Fruit fly (Drosophila melanogaster) whole organism, prepupa: Measurements from ENCODE around the gene CG13643.

Experiments
- CG11294 ChIP-seq: fragments of 200-800 bp; sonication (Bioruptor generic); IDR thresholded peaks from 2 replicates; pipeline ENCODE4 v1.3.6; 2022; ENCODE audit warnings: missing biosample characterization, missing genetic modification characterization
- CG11762 ChIP-seq: fragments of 200-800 bp; sonication (Bioruptor generic); optimal IDR thresholded peaks from 3 replicates; lab custom pipeline; 2016; ENCODE audit warnings: missing biosample characterization, missing genetic modification characterization; ENCODE audit not compliant: insufficient read depth
- CG11902 ChIP-seq: fragments of 200-800 bp; sonication (Bioruptor generic); optimal IDR thresholded peaks from 3 replicates; lab custom pipeline; 2016; ENCODE audit warnings: missing biosample characterization, missing genetic modification characterization
- CG15336 ChIP-seq: fragments of 200-800 bp; sonication (Bioruptor generic); IDR thresholded peaks from 2 replicates; pipeline ENCODE4 v1.3.6; 2022; ENCODE audit warnings: missing biosample characterization, missing genetic modification characterization
- CG1621 ChIP-seq: fragments of 200-800 bp; sonication (Bioruptor generic); optimal IDR thresholded peaks from 3 replicates; lab custom pipeline; 2018; ENCODE audit warnings: missing biosample characterization, mild to moderate bottlenecking, missing genetic modification characterization
- CG16779 ChIP-seq: fragments of 200-800 bp; sonication (Bioruptor generic); optimal IDR thresholded peaks from 3 replicates; lab custom pipeline; 2017; ENCODE audit warnings: missing biosample characterization, mild to moderate bottlenecking, missing genetic modification characterization
- CG32006 ChIP-seq: fragments of 200-800 bp; sonication (Bioruptor generic); optimal IDR thresholded peaks from 3 replicates; lab custom pipeline; 2017; ENCODE audit warnings: missing biosample characterization, mild to moderate bottlenecking, missing genetic modification characterization
- CG34406 ChIP-seq: fragments of 200-800 bp; sonication (Bioruptor generic); optimal IDR thresholded peaks from 3 replicates; lab custom pipeline; 2016; ENCODE audit warnings: missing biosample characterization, missing genetic modification characterization
- CG6163 ChIP-seq: fragments of 200-800 bp; sonication (Bioruptor generic); IDR thresholded peaks from 3 replicates; pipeline ENCODE4 v1.3.6; 2022; ENCODE audit warnings: missing biosample characterization, missing genetic modification characterization
- CG6276 ChIP-seq: fragments of 200-800 bp; sonication (Bioruptor generic); optimal IDR thresholded peaks from 2 replicates; lab custom pipeline; 2017; ENCODE audit warnings: missing biosample characterization, mild to moderate bottlenecking, missing genetic modification characterization
- CG6808 ChIP-seq: fragments of 200-800 bp; sonication (Bioruptor generic); optimal IDR thresholded peaks from 3 replicates; lab custom pipeline; 2017; ENCODE audit warnings: missing biosample characterization, missing genetic modification characterization, mild to moderate bottlenecking, moderate library complexity, missing genetic modification reagents
- CG8319 ChIP-seq: fragments of 200-800 bp; sonication (Bioruptor generic); optimal IDR thresholded peaks from 3 replicates; lab custom pipeline; 2016; ENCODE audit warnings: missing biosample characterization, missing genetic modification characterization
- CG8632 ChIP-seq: fragments of 200-800 bp; sonication (Bioruptor generic); optimal IDR thresholded peaks from 3 replicates; lab custom pipeline; 2016; ENCODE audit warnings: missing biosample characterization, missing genetic modification characterization
- CG9139 ChIP-seq: fragments of 200-800 bp; sonication (Bioruptor generic); optimal IDR thresholded peaks from 3 replicates; lab custom pipeline; 2017; ENCODE audit warnings: missing biosample characterization, mild to moderate bottlenecking, missing genetic modification characterization
- Eip78C ChIP-seq: fragments of 200-800 bp; sonication (Bioruptor generic); peaks from one replicate; lab custom pipeline; 2016; ENCODE audit warnings: missing biosample characterization, missing genetic modification characterization
- Ets21C ChIP-seq: fragments of 200-800 bp; sonication (Bioruptor generic); optimal IDR thresholded peaks from 3 replicates; lab custom pipeline; 2016; ENCODE audit warnings: missing biosample characterization, missing genetic modification characterization
- Gug ChIP-seq: fragments of 200-800 bp; sonication (Bioruptor generic); IDR thresholded peaks from 2 replicates; pipeline ENCODE4 v1.3.6; 2022; ENCODE audit warnings: missing biosample characterization, missing genetic modification characterization
- Hr39 ChIP-seq: fragments of 200-800 bp; sonication (Bioruptor generic); optimal IDR thresholded peaks from 2 replicates; lab custom pipeline; 2016; ENCODE audit warnings: missing biosample characterization, missing genetic modification characterization
- Lpt ChIP-seq: fragments of 200-800 bp; sonication (Bioruptor generic); optimal IDR thresholded peaks from 3 replicates; lab custom pipeline; 2016; ENCODE audit warnings: missing biosample characterization, missing genetic modification characterization
- OdsH ChIP-seq: fragments of 200-800 bp; sonication (Bioruptor generic); optimal IDR thresholded peaks from 3 replicates; lab custom pipeline; 2016; ENCODE audit warnings: missing biosample characterization, missing genetic modification characterization
- Smox ChIP-seq: fragments of 200-800 bp; sonication (Bioruptor generic); optimal IDR thresholded peaks from 3 replicates; lab custom pipeline; 2016; ENCODE audit warnings: missing biosample characterization, missing genetic modification characterization
- Sox102F ChIP-seq: fragments of 200-800 bp; sonication (Bioruptor generic); optimal IDR thresholded peaks from 2 replicates; lab custom pipeline; 2016; ENCODE audit warnings: missing biosample characterization, mild to moderate bottlenecking, missing genetic modification characterization
- Sox14 ChIP-seq: fragments of 200-800 bp; sonication (Bioruptor generic); optimal IDR thresholded peaks from 3 replicates; lab custom pipeline; 2016; ENCODE audit warnings: missing biosample characterization, missing genetic modification characterization
- Sox15 ChIP-seq: fragments of 200-800 bp; sonication (Bioruptor generic); optimal IDR thresholded peaks from 3 replicates; lab custom pipeline; 2016; ENCODE audit warnings: missing biosample characterization, missing genetic modification characterization
- achi ChIP-seq: fragments of 200-800 bp; sonication (Bioruptor generic); optimal IDR thresholded peaks from 3 replicates; lab custom pipeline; 2016; ENCODE audit warnings: missing biosample characterization, missing genetic modification characterization
- acj6 ChIP-seq: fragments of 200-800 bp; sonication (Bioruptor generic); optimal IDR thresholded peaks from 3 replicates; lab custom pipeline; 2016; ENCODE audit warnings: missing biosample characterization, missing genetic modification characterization
- cyc ChIP-seq: fragments of 200-800 bp; sonication (Bioruptor generic); optimal IDR thresholded peaks from 3 replicates; lab custom pipeline; 2016; ENCODE audit warnings: missing biosample characterization, missing genetic modification characterization
- esn ChIP-seq: fragments of 200-800 bp; sonication (Bioruptor generic); optimal IDR thresholded peaks from 2 replicates; lab custom pipeline; 2016; ENCODE audit warnings: missing biosample characterization, mild to moderate bottlenecking, missing genetic modification characterization, moderate library complexity
- fd59A ChIP-seq: fragments of 200-800 bp; sonication (Bioruptor generic); optimal IDR thresholded peaks from 2 replicates; lab custom pipeline; 2017; ENCODE audit warnings: missing biosample characterization, mild to moderate bottlenecking, missing genetic modification characterization, missing genetic modification reagents
- fd85E ChIP-seq: fragments of 200-800 bp; sonication (Bioruptor generic); optimal IDR thresholded peaks from 3 replicates; lab custom pipeline; 2016; ENCODE audit warnings: missing biosample characterization, missing genetic modification characterization
- pdm3 ChIP-seq: fragments of 200-800 bp; sonication (Bioruptor generic); optimal IDR thresholded peaks from 3 replicates; lab custom pipeline; 2016; ENCODE audit warnings: missing biosample characterization, missing genetic modification characterization
- ss ChIP-seq, 2 experiments: fragments of 200-800 bp; sonication (Bioruptor generic); optimal IDR thresholded peaks; 2 replicates in 1 of 2; 3 replicates in 1 of 2; lab custom pipeline; 2017 to 2018; ENCODE audit warnings: mild to moderate bottlenecking in 2 of 2, missing biosample characterization in 2 of 2, missing genetic modification characterization in 2 of 2, moderate library complexity in 1 of 2
- svp ChIP-seq: fragments of 200-800 bp; sonication (Bioruptor generic); peaks from one replicate; lab custom pipeline; 2016; ENCODE audit warnings: missing biosample characterization, missing genetic modification characterization
- topi ChIP-seq: fragments of 200-800 bp; sonication (Bioruptor generic); optimal IDR thresholded peaks from 3 replicates; lab custom pipeline; 2016; ENCODE audit warnings: missing biosample characterization, missing genetic modification characterization

Gene CG13643

dm6 chr3R:24938049-24938448 is 32.2 kb upstream of the CG13643 start, which contains the start of gene Osbp:
Osbp (minus strand) TSS chr3R:24938222.
- TF ChIP-seq Lpt, result no peak
- TF ChIP-seq Eip78C (GFP tag; lab: Kevin White, UChicago), result peak; percentile 60
- peak; percentile 43 for TF ChIP-seq Sox14 (GFP tag; lab: Kevin White, UChicago)
- TF ChIP-seq cyc (GFP tag; lab: Kevin White, UChicago), result no peak
- peak; percentile 21 for TF ChIP-seq CG1621 (tag; lab: Kevin White, UChicago)
- TF ChIP-seq esn (GFP tag; lab: Kevin White, UChicago), result peak; percentile 4
- TF ChIP-seq CG11294, result no peak
- TF ChIP-seq CG34406 (GFP tag; lab: Kevin White, UChicago), result no peak
- peak; percentile 76 for TF ChIP-seq svp (GFP tag; lab: Kevin White, UChicago)
- 0 out of 3 replicates have a peak, but pooled peaks have one; percentile 19 for TF ChIP-seq CG6163 (GFP tag; lab: Robert Waterston, UW)
- TF ChIP-seq CG32006, result no peak

dm6 chr3R:24935758-24936157 is 30.0 kb upstream of the CG13643 start:
- TF ChIP-seq CG9139 (GFP tag; lab: Kevin White, UChicago) (peak; percentile 23), ss (GFP tag; optimal IDR thresholded peaks at IDR 0.05; lab: Kevin White, UChicago) (peak; percentile 47 to 78), CG11762 (GFP tag; lab: Kevin White, UChicago) (no peak), topi (GFP tag; lab: Kevin White, UChicago) (no peak)

DNA sequence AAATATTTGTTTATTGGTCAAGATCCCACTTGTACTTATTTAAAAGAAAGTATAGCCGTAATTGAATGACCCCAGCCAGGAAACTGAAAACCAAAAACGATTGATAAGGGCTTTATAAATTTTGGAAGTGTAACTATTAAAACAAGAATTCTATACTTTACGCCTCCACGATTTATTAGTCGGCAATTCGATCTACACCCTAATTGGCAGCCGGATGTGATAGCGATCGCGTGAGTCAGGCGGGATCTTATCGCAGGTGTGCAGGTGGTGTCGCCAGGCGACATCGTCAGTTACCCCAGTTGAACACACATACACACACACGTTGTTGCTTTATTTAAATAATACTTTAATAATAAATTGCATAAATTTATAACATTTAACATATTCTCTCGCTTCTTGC is 28.7 kb upstream of the CG13643 start:
- TF ChIP-seq Sox102F (no peak), Gug (GFP tag; lab: Robert Waterston, UW) (no peak), fd85E (GFP tag; lab: Kevin White, UChicago) (no peak), CG34406 (GFP tag; lab: Kevin White, UChicago) (no peak), pdm3 (GFP tag; lab: Kevin White, UChicago) (no peak), topi (GFP tag; lab: Kevin White, UChicago) (no peak), Ets21C (no peak), CG8632 (GFP tag; lab: Kevin White, UChicago) (no peak), fd59A (GFP tag; lab: Kevin White, UChicago) (no peak), Sox15 (GFP tag; lab: Kevin White, UChicago) (no peak), CG6808 (GFP tag; lab: Kevin White, UChicago) (no peak), acj6 (GFP tag; lab: Kevin White, UChicago) (no peak), CG6276 (GFP tag; lab: Kevin White, UChicago) (no peak), CG16779 (tag; lab: Kevin White, UChicago) (no peak), cyc (GFP tag; lab: Kevin White, UChicago) (no peak)

dm6 chr3R:24931856-24932255 is 26.1 kb upstream of the CG13643 start, which contains the start of gene CG11771:
CG11771 (plus strand) TSS chr3R:24932010.
- TF ChIP-seq Hr39 (GFP tag; lab: Kevin White, UChicago) (no peak), Smox (GFP tag; lab: Kevin White, UChicago) (no peak), CG16779 (tag; lab: Kevin White, UChicago) (no peak), CG1621 (tag; lab: Kevin White, UChicago) (peak; percentile 39), achi (GFP tag; lab: Kevin White, UChicago) (peak; percentile 95), pdm3 (GFP tag; lab: Kevin White, UChicago) (no peak), CG15336 (no peak), OdsH (GFP tag; lab: Kevin White, UChicago) (no peak), CG11902 (GFP tag; lab: Kevin White, UChicago) (no peak), CG9139 (GFP tag; lab: Kevin White, UChicago) (no peak)

DNA sequence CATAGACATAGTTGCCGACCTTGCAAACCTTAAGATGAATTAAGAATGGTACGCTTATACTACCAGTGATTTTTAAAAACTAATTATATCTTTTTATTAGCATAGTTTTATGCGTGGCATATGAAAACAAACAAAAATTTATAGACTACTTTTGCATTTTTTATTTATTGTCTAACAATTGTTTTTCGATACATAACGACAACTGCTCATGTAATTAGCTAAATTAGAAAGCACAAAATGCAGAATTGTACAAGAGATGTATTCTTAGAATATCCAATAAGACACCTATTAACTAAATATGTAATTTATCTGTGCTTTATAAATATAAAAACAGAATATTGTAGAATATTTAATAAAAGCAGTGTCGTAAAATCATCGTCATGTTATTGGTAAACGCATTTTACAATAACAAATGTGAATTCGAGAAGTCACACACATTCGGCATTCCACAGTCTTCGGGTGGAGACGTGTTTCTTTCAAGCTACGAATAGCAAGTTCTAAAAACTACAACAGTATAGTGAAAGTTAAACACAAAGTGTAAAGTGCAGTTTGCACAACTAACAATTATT is 21.0 kb upstream of the CG13643 start:
- TF ChIP-seq achi (GFP tag; lab: Kevin White, UChicago), result peak; percentile 16
- TF ChIP-seq CG8319, result no peak
